Fruit fly (Drosophila melanogaster): ENCODE results near the gene CG10274.

Gene CG10274

dm6 chr3L:6142313-6142712, 39.3 kb downstream of the CG10274 start, which contains the start of gene Cpr65Aw:
Cpr65Aw (minus strand) TSS chr3L:6142413.
- TF ChIP-seq CTCF (optimal IDR thresholded peaks at IDR 0.05) (no peak), CG8478 (optimal IDR thresholded peaks at IDR 0.05) (no peak)

- TF ChIP-seq CTCF (optimal IDR thresholded peaks at IDR 0.05) = no peak
These were observed 40.1 kb downstream of the CG10274 start for dm6 chr3L:6141538-6141937.

- TF ChIP-seq CTCF (optimal IDR thresholded peaks at IDR 0.05) (no peak), CG8478 (optimal IDR thresholded peaks at IDR 0.05) (no peak)
These were observed 40.7 kb downstream of the CG10274 start for dm6 chr3L:6140771-6141472.

DNA sequence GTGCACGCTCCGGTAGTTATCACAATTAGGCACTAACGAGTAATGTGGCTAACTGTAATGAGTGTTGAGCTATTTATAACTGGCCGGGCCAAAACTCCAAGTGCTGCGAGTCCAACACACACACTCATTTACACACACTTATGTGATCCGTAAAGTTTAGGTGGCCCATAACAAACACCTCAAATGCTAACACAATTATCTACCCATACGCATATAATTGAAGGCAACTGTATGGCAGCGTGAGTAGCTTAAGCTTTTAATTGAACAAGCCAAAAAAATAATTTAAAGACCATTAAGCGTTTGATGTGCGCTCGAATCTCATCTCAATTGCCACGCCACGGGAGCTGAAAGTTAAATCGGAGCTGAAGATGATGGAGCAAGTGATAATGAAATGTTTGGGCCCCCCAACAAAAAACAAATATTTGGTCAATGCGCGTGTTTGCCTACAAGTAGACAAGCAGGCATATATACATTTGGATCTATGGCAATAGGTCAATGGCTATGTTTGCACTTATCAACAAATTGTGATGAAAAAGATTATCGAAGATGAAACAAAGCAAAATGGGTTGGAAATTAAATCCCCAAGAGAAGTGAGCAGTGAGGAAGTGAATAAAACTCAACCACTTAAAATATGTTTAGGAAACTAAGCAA, 41.6 kb downstream of the CG10274 start, which contains the start of gene Cpr65Av:
Gene Cpr65Av, minus strand, starts transcription at position 51 of the 651 bp plus-strand sequence.
- no peak for TF ChIP-seq CG8478 (optimal IDR thresholded peaks at IDR 0.05)
- TF ChIP-seq CTCF (optimal IDR thresholded peaks at IDR 0.05) = no peak

DNA sequence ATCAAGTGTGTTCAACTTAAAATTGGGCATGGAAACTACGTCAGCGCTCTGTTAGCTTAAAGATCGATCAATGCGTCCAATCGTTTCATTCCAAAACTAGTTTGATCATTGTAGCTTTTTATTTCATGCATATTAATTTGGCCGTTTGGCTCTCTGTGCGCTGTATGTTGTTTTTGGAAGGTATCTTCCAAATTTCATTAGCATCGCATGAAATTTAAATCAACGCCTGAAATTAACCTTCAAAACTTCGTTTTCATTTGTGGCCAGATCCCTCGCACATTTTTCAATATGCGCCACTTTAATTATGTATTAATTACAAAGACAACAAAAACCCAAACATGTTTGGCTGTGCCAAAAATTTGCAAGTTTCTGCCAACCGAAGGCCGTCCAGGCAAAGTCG, 43.0 kb downstream of the CG10274 start:
- TF ChIP-seq CTCF (optimal IDR thresholded peaks at IDR 0.05) (no peak), CG8478 (optimal IDR thresholded peaks at IDR 0.05) (no peak)

dm6 chr3L:6138018-6138417, 43.6 kb downstream of the CG10274 start, which contains the start of gene Lcp65Ae:
Lcp65Ae (minus strand) TSS chr3L:6138118.
- TF ChIP-seq CTCF (optimal IDR thresholded peaks at IDR 0.05) = no peak
- TF ChIP-seq CG8478 (optimal IDR thresholded peaks at IDR 0.05) = no peak

dm6 chr3L:6136691-6137090, 44.9 kb downstream of the CG10274 start, which contains the start of gene Lcp65Af:
Lcp65Af (minus strand) TSS chr3L:6136791.
- TF ChIP-seq CTCF (optimal IDR thresholded peaks at IDR 0.05) (no peak), CG8478 (optimal IDR thresholded peaks at IDR 0.05) (no peak)

DNA sequence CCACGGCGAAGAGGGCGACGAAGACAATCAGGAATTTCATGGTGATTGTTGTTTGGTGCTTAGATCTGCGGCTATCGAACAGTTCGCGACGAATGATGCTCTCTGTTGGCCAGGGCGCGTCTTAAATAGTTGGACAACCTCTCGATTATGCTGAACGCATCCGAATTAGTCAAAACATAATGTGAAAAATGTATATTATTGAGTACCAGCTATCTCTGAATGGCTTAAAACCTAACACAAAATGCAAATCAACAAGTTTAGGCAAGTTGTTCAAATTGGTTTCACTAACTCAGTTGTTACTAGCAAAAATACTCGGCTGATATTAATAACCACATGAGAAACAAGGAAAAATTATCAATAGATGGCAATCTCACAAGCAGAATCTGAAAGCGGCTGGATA, 46.5 kb downstream of the CG10274 start, which contains the start of gene Lcp65Ag1:
Gene Lcp65Ag1, minus strand, starts transcription at position 101 of the 400 bp plus-strand sequence.
- no peak for TF ChIP-seq CG8478 (optimal IDR thresholded peaks at IDR 0.05)
- no peak for TF ChIP-seq CTCF (optimal IDR thresholded peaks at IDR 0.05)

- no peak for TF ChIP-seq CG8478 (optimal IDR thresholded peaks at IDR 0.05)
- no peak for TF ChIP-seq CTCF (optimal IDR thresholded peaks at IDR 0.05)
These were observed 48.1 kb downstream of the CG10274 start, which contains the start of gene Lcp65Ag2 for dm6 chr3L:6133546-6133945. Lcp65Ag2 (minus strand) TSS chr3L:6133593.

DNA sequence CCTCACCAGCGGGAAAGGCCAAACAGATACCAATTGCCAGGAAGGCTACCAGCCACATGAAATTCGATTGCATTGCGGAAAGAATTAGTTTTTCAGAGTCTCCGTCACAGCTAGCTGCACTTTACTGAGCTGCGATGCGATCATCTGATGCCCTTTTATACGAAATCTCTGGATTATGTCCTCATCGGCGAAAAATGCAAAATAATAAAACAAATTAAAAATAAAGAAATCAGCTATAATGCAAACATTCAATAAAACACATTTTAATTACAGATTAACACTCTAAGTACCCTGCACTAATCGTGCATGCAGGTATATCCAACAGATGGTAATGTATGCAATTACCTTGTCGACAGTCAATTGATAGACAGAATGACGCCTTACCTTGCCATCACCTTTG, 49.6 kb downstream of the CG10274 start, which contains the start of gene Cpr65Au:
Gene Cpr65Au, minus strand, starts transcription at position 101 of the 400 bp plus-strand sequence.
- TF ChIP-seq CG8478 (optimal IDR thresholded peaks at IDR 0.05) (no peak), CTCF (optimal IDR thresholded peaks at IDR 0.05) (no peak)

DNA sequence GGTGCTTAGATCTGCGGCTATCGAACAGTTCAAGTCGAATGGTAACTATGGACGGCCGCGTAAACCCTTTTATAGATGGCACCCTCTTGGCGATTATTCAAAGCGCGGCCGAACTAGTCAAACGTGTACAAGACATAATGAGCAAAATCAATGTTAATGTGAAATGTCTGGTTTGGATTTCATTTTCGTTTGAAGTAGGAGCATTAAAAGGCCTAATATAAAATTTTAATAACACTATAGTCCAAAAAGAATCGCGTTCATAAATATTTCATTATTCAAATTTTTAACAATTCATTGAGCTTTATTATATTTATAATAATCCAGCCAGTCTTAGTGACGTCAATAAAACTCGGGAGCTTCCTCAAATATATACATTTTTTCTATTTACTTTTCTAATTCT, 50.7 kb downstream of the CG10274 start, which contains the start of gene Lcp65Ag3:
Gene Lcp65Ag3, minus strand, starts transcription at position 46 of the 400 bp plus-strand sequence.
- no peak for TF ChIP-seq CG8478 (optimal IDR thresholded peaks at IDR 0.05)
- TF ChIP-seq CTCF (optimal IDR thresholded peaks at IDR 0.05) = no peak

dm6 chr3L:6129591-6129990, 52.0 kb downstream of the CG10274 start:
- TF ChIP-seq CG8478 (optimal IDR thresholded peaks at IDR 0.05) (no peak), CTCF (optimal IDR thresholded peaks at IDR 0.05) (no peak)

Measured in S2 (cell line).